Worm (Caenorhabditis elegans) whole organism, late embryonic: ENCODE data around the gene C27D8.2.

Experiments
- che-1 ChIP-seq: sonication (generic microtip); optimal IDR thresholded peaks from 2 replicates; lab custom pipeline; 2016; ENCODE audit warnings: mild to moderate bottlenecking, missing genetic modification characterization, missing compliant biosample characterization
- fkh-10 ChIP-seq: fragments of 150-350 bp; optimal IDR thresholded peaks from 2 replicates; lab custom pipeline; 2014; ENCODE audit warnings: missing biosample characterization, missing genetic modification reagents, missing genetic modification characterization
- zip-5 ChIP-seq: sonication (generic microtip); optimal IDR thresholded peaks from 2 replicates; lab custom pipeline; 2016; ENCODE audit warnings: missing genetic modification characterization, missing compliant biosample characterization

- TF ChIP-seq zip-5 (tag; lab: Kevin White, UChicago) (no peak), che-1 (tag; lab: Kevin White, UChicago) (no peak), fkh-10 (no peak)
Measured at ce11 chrIV:12703811-12704210, 7.2 kb upstream of the C27D8.2 start, which contains the start of gene C27D8.4.
